Fruit fly (Drosophila melanogaster) whole organism, wandering third instar larva: Measurements from ENCODE around the gene CG34296.

Experiments used
- Abd-B ChIP-seq: fragments of >200 bp; optimal IDR thresholded peaks from 2 replicates; lab custom pipeline; 2017; ENCODE audit warnings: missing biosample characterization, missing genetic modification characterization
- CG32264 ChIP-seq: fragments of 200-800 bp; sonication (Bioruptor generic); optimal IDR thresholded peaks from 2 replicates; lab custom pipeline; 2016; ENCODE audit warnings: missing biosample characterization, missing genetic modification characterization
- CG9705 ChIP-seq: fragments of 200-800 bp; sonication (Bioruptor generic); optimal IDR thresholded peaks from 2 replicates; lab custom pipeline; 2018; ENCODE audit warnings: missing biosample characterization, mild to moderate bottlenecking, missing genetic modification characterization
- CrebA ChIP-seq: fragments of 200-800 bp; sonication (Bioruptor generic); optimal IDR thresholded peaks from 2 replicates; lab custom pipeline; 2016; ENCODE audit warnings: missing biosample characterization, mild to moderate bottlenecking, missing genetic modification characterization, borderline replicate concordance
- Dfd ChIP-seq: fragments of >200 bp; optimal IDR thresholded peaks from 2 replicates; lab custom pipeline; 2017; ENCODE audit warnings: missing biosample characterization, missing genetic modification characterization
- Dif ChIP-seq: fragments of 200-275, 200-300 bp; sonication (Bioruptor generic); optimal IDR thresholded peaks from 2 replicates; lab custom pipeline; 2018; ENCODE audit warnings: missing biosample characterization, missing genetic modification characterization; ENCODE audit not compliant: partially characterized antibody
- GATAd ChIP-seq: sonication (Bioruptor generic); optimal IDR thresholded peaks from 2 replicates; lab custom pipeline; 2016; ENCODE audit warnings: missing biosample characterization, missing genetic modification characterization
- Hnf4 ChIP-seq: fragments of 200-800 bp; sonication (Bioruptor generic); optimal IDR thresholded peaks from 2 replicates; lab custom pipeline; 2016; ENCODE audit warnings: missing biosample characterization, mild to moderate bottlenecking, missing genetic modification characterization
- Hr78 ChIP-seq: fragments of >200 bp; optimal IDR thresholded peaks from 2 replicates; lab custom pipeline; 2017; ENCODE audit warnings: missing biosample characterization, missing genetic modification characterization
- Hr83 ChIP-seq: fragments of 200-300 bp; sonication (Bioruptor generic); optimal IDR thresholded peaks from 2 replicates; lab custom pipeline; 2016; ENCODE audit warnings: missing biosample characterization, mild to moderate bottlenecking, missing genetic modification characterization, moderate library complexity; ENCODE audit not compliant: poor library complexity, severe bottlenecking
- Jra ChIP-seq: sonication (Bioruptor generic); optimal IDR thresholded peaks from 2 replicates; lab custom pipeline; 2016; ENCODE audit warnings: missing biosample characterization, missing genetic modification characterization
- Mio ChIP-seq: sonication (Bioruptor generic); optimal IDR thresholded peaks from 2 replicates; lab custom pipeline; 2016; ENCODE audit warnings: missing biosample characterization, missing genetic modification characterization
- Myc ChIP-seq: fragments of >200 bp; optimal IDR thresholded peaks from 2 replicates; lab custom pipeline; 2017
- N ChIP-seq: fragments of >200 bp; optimal IDR thresholded peaks from 2 replicates; lab custom pipeline; 2018; ENCODE audit warnings: missing biosample characterization, missing external identifiers, missing genetic modification characterization
- OdsH ChIP-seq: fragments of 200-800 bp; sonication (Bioruptor generic); optimal IDR thresholded peaks from 2 replicates; lab custom pipeline; 2016; ENCODE audit warnings: missing biosample characterization, mild to moderate bottlenecking, missing genetic modification characterization
- Rel ChIP-seq, 2 experiments: fragments of 200-800 bp; sonication (Bioruptor generic) in 1 of 2; optimal IDR thresholded peaks; 2 replicates in 1 of 2; 3 replicates in 1 of 2; lab custom pipeline; 2016 to 2019; ENCODE audit warnings: mild to moderate bottlenecking in 2 of 2, missing biosample characterization in 2 of 2, missing genetic modification characterization in 2 of 2, moderate library complexity in 1 of 2
- Sp1 ChIP-seq: fragments of 200-800 bp; sonication (Bioruptor generic); optimal IDR thresholded peaks from 3 replicates; lab custom pipeline; 2019; ENCODE audit warnings: missing biosample characterization, mild to moderate bottlenecking, missing genetic modification characterization, moderate library complexity
- Vsx2 ChIP-seq: fragments of 200-300, 225-300 bp; sonication (Bioruptor generic); optimal IDR thresholded peaks from 2 replicates; lab custom pipeline; 2018; ENCODE audit warnings: missing biosample characterization, missing genetic modification characterization; ENCODE audit not compliant: partially characterized antibody
- br ChIP-seq: fragments of 200-800 bp; sonication (Bioruptor generic); optimal IDR thresholded peaks from 2 replicates; lab custom pipeline; 2016; ENCODE audit warnings: missing biosample characterization, missing genetic modification characterization
- brk ChIP-seq: fragments of 200-800 bp; sonication (Bioruptor generic); optimal IDR thresholded peaks from 2 replicates; lab custom pipeline; 2016; ENCODE audit warnings: missing biosample characterization, mild to moderate bottlenecking, missing genetic modification characterization
- dl ChIP-seq, 2 experiments: fragments of 175-275, 200-275 bp in 1 of 2; fragments of 200-275 bp in 1 of 2; sonication (Bioruptor generic); optimal IDR thresholded peaks; lab custom pipeline; 2018; ENCODE audit warnings: mild to moderate bottlenecking in 2 of 2, missing biosample characterization in 2 of 2, missing genetic modification characterization in 2 of 2, moderate library complexity in 2 of 2; ENCODE audit not compliant: partially characterized antibody in 2 of 2, insufficient read depth in 1 of 2
- dmrt93B ChIP-seq: fragments of 200-800 bp; sonication (Bioruptor generic); optimal IDR thresholded peaks from 2 replicates; lab custom pipeline; 2018; ENCODE audit warnings: missing biosample characterization, mild to moderate bottlenecking, missing genetic modification characterization
- dsf ChIP-seq: sonication (Bioruptor generic); optimal IDR thresholded peaks from 2 replicates; lab custom pipeline; 2016; ENCODE audit warnings: missing biosample characterization, missing genetic modification characterization, borderline replicate concordance
- ey ChIP-seq: fragments of 200-800 bp; sonication (Bioruptor generic); optimal IDR thresholded peaks from 2 replicates; lab custom pipeline; 2016; ENCODE audit warnings: missing biosample characterization, missing genetic modification characterization
- foxo ChIP-seq, 2 experiments: fragments of 200-800 bp; sonication (Bioruptor generic); optimal IDR thresholded peaks; 2 replicates in 1 of 2; 3 replicates in 1 of 2; lab custom pipeline; 2016 to 2017; ENCODE audit warnings: missing biosample characterization in 2 of 2, missing genetic modification characterization in 2 of 2
- fru ChIP-seq: fragments of 200-800 bp; sonication (Bioruptor generic); optimal IDR thresholded peaks from 3 replicates; lab custom pipeline; 2016; ENCODE audit warnings: missing biosample characterization, mild to moderate bottlenecking, missing genetic modification characterization
- h ChIP-seq: fragments of 200-800 bp; sonication (Bioruptor generic); optimal IDR thresholded peaks from 3 replicates; lab custom pipeline; 2016; ENCODE audit warnings: missing biosample characterization, mild to moderate bottlenecking, missing genetic modification characterization
- jim ChIP-seq: fragments of 175-275, 200-325 bp; sonication (Bioruptor generic); optimal IDR thresholded peaks from 2 replicates; lab custom pipeline; 2016; ENCODE audit warnings: missing biosample characterization, mild to moderate bottlenecking, missing genetic modification characterization
- lola ChIP-seq: fragments of >200 bp; optimal IDR thresholded peaks from 2 replicates; lab custom pipeline; 2017; ENCODE audit warnings: missing biosample characterization, missing genetic modification characterization
- pan ChIP-seq: fragments of >200 bp; optimal IDR thresholded peaks from 2 replicates; lab custom pipeline; 2017
- sv ChIP-seq: fragments of 200-800 bp; sonication (Bioruptor generic); optimal IDR thresholded peaks from 3 replicates; lab custom pipeline; 2016; ENCODE audit warnings: missing biosample characterization, missing genetic modification characterization
- usp ChIP-seq: fragments of >200 bp; optimal IDR thresholded peaks from 2 replicates; lab custom pipeline; 2017; ENCODE audit warnings: missing biosample characterization, missing genetic modification characterization
- woc ChIP-seq: sonication (Bioruptor generic); optimal IDR thresholded peaks from 2 replicates; lab custom pipeline; 2016; ENCODE audit warnings: missing biosample characterization, mild to moderate bottlenecking, missing genetic modification characterization

The CG34296 gene

dm6 chr3R:29690539-29690852 is 31.8 kb upstream of the CG34296 start (continued):
- TF ChIP-seq brk = no peak
- no peak for TF ChIP-seq usp (GFP tag; lab: Kevin White, UChicago)
- peak; percentile 22 for TF ChIP-seq fru (GFP tag; lab: Kevin White, UChicago)
- TF ChIP-seq lola (GFP tag; lab: Kevin White, UChicago) = no peak
- no peak for TF ChIP-seq GATAd (GFP tag; lab: Kevin White, UChicago)
- no peak for TF ChIP-seq Dfd

DNA sequence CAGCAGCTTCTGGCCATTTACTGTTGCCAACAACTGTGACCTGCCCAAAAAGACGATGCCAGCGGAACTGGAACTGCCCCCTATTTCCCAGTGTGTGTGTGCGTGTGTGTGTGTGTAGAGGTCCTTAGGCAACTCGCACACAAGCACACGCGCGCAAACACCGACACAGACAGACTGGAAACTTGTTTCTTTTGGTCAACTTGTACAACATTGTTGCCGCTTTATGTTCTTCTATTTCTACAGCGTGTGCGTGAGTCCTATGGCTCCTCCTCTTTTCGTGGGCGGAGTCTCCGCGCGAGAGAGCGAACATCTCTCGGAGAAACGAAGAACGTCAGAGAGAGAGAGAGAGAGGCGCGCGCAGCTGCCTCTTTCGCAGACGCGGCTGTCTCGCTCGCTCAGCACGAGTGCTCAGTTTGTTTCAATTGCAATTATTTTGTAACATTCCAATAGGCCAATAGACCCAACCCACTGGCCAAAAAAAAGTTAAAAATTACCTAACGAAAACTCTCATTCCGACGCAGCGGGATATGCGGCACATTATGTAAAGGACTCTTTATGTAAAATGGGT is 31.3 kb upstream of the CG34296 start:
- TF ChIP-seq CrebA (GFP tag; lab: Kevin White, UChicago) (no peak), dl (GFP tag; optimal IDR thresholded peaks at IDR 0.05; lab: Kevin White, UChicago; ENCODE audit: insufficient read depth in 1 of 2, partially characterized antibody in 2 of 2) (peak; percentile 80 to 89), Myc (lab: Kevin White, UChicago) (no peak), Vsx2 (GFP tag; lab: Kevin White, UChicago) (peak; percentile 57), Hnf4 (GFP tag; lab: Kevin White, UChicago) (no peak), h (GFP tag; lab: Kevin White, UChicago) (no peak), CG32264 (GFP tag; lab: Kevin White, UChicago) (no peak), ey (GFP tag; lab: Kevin White, UChicago) (no peak), Jra (GFP tag; lab: Kevin White, UChicago) (no peak), GATAd (GFP tag; lab: Kevin White, UChicago) (no peak), N (GFP tag; lab: Kevin White, UChicago) (no peak), CG9705 (GFP tag; lab: Kevin White, UChicago) (no peak), Abd-B (GFP tag; lab: Kevin White, UChicago) (no peak), Dif (GFP tag; lab: Kevin White, UChicago) (peak; percentile 89)

DNA sequence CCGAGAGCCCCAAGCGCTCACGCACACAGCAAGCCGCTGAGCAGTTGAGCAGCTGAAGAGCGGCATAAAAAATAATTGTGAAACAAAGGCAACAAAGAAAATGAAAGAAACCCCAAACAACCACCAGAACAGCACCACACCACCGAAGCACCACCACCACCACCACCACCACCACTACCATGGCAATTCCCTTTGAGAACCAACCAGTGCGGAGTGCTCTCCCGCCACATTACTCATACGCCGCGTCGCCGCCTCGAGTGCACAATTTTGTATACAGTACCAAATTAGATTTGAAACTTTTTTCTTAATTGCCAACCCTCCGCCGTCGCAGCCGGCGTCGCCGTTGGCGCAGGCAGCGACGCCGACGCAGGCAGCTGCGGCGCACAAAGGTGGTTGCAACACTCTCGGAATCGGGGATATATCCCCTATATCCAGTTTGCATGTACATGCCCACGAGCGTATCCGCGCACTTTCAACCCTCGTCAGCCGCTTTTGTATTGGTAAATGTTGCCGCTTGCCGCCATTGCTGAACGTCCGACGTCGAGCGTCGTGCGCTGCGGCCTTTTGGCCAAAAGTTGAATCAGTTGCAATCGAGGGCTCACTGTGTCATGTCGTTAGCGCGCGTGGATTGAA is 30.2 kb upstream of the CG34296 start, which contains the start of gene dmrt99B:
dmrt99B (plus strand) TSS at position 583 of the 633 bp plus-strand sequence.
- TF ChIP-seq pan (lab: Kevin White, UChicago) (no peak), Dfd (peak; percentile 23), usp (GFP tag; lab: Kevin White, UChicago) (no peak)

DNA sequence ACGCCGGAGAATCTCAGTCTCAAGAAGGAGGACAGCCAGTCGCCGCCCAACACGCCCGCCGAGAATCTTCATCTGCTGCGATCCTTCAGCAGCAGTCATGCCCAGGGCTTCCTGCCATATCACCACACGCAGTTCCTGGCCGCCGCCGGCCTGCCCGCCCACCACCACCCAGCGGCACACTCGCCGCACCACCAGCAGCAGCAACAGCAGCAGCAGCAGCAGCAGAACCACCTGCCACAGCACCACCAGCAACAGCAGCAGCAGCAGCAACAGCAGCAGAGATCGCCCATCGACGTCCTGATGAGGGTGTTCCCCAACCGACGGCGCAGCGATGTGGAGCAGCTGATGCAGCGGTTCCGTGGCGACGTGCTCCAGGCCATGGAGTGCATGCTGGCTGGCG is 26.6 kb upstream of the CG34296 start:
- TF ChIP-seq woc (GFP tag; lab: Kevin White, UChicago) (no peak), dsf (no peak), fru (GFP tag; lab: Kevin White, UChicago) (no peak), foxo (GFP tag; optimal IDR thresholded peaks at IDR 0.05; lab: Kevin White, UChicago) (no peak), br (GFP tag; lab: Kevin White, UChicago) (no peak), Dfd (peak; percentile 94), sv (GFP tag; lab: Kevin White, UChicago) (no peak)

DNA sequence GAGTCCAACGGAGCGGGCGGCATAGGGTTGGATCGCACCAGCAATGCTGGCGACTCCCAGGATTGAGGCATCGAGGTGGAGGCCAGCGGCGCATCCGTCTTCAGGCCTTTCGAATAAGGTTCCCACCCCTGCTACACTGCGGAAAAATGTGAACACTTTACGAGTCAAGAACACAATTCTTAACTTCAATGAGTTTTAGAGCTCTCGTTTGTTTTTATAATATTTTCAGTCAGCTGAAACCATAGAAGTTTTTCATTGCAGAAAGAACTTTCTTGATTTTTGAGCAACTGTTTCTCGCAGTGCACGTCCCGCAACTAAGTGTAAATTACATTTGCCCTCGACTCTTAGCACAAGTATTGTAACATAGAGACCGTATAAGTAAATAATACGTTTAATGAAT is 26.0 kb upstream of the CG34296 start:
- no peak for TF ChIP-seq fru (GFP tag; lab: Kevin White, UChicago)
- TF ChIP-seq Rel (GFP tag; optimal IDR thresholded peaks at IDR 0.05; lab: Kevin White, UChicago) = no peak
- TF ChIP-seq Rel (tag; optimal IDR thresholded peaks at IDR 0.05; lab: Kevin White, UChicago) = no peak
- no peak for TF ChIP-seq woc (GFP tag; lab: Kevin White, UChicago)
- no peak for TF ChIP-seq Dif (GFP tag; lab: Kevin White, UChicago)
- no peak for TF ChIP-seq dmrt93B
- TF ChIP-seq OdsH (GFP tag; lab: Kevin White, UChicago) = no peak
- TF ChIP-seq jim (GFP tag; lab: Kevin White, UChicago) = no peak
- TF ChIP-seq usp (GFP tag; lab: Kevin White, UChicago) = no peak
- no peak for TF ChIP-seq Jra (GFP tag; lab: Kevin White, UChicago)
- no peak for TF ChIP-seq dl (GFP tag; optimal IDR thresholded peaks at IDR 0.05; lab: Kevin White, UChicago; ENCODE audit: insufficient read depth in 1 of 2, partially characterized antibody in 2 of 2)
- TF ChIP-seq Sp1 (GFP tag; lab: Kevin White, UChicago) = no peak
- no peak for TF ChIP-seq ey (GFP tag; lab: Kevin White, UChicago)
- TF ChIP-seq Hr83 (GFP tag; lab: Kevin White, UChicago) = no peak
- no peak for TF ChIP-seq Mio (GFP tag; lab: Kevin White, UChicago)
- TF ChIP-seq sv (GFP tag; lab: Kevin White, UChicago) = no peak
- TF ChIP-seq brk = no peak
- TF ChIP-seq Hr78 (GFP tag; lab: Kevin White, UChicago) = no peak
- no peak for TF ChIP-seq CrebA (GFP tag; lab: Kevin White, UChicago)
